Worm (Caenorhabditis elegans) whole organism, midembryonic: ENCODE data around the gene srz-103.

ENCODE experiments used
- T22C8.4 ChIP-seq: fragments of 200-800 bp; sonication (Bioruptor generic); IDR thresholded peaks from 2 replicates; pipeline ENCODE4 v1.3.6; 2022; ENCODE audit warnings: missing genetic modification characterization, missing compliant biosample characterization
- cog-1 ChIP-seq: sonication (generic microtip); optimal IDR thresholded peaks from 2 replicates; lab custom pipeline; 2016; ENCODE audit warnings: missing genetic modification characterization, missing compliant biosample characterization
- flt-1 ChIP-seq: fragments of 200-800 bp; sonication (Bioruptor generic); IDR thresholded peaks from 2 replicates; pipeline ENCODE4 v1.3.6; 2022; ENCODE audit warnings: missing genetic modification characterization, missing compliant biosample characterization
- klf-2 ChIP-seq: fragments of 200-800 bp; sonication (Bioruptor generic); conservative IDR thresholded peaks from 2 replicates; pipeline ENCODE4 v1.3.6; 2022; ENCODE audit warnings: missing genetic modification reagents, missing genetic modification characterization, missing compliant biosample characterization
- med-1 ChIP-seq: sonication (generic microtip); optimal IDR thresholded peaks from 2 replicates; lab custom pipeline; 2017; ENCODE audit warnings: missing genetic modification characterization, mild to moderate bottlenecking, missing compliant biosample characterization, antibody characterized with exemption, missing genetic modification reagents; ENCODE audit not compliant: insufficient read depth
- ref-1 ChIP-seq: fragments of 200-800 bp; sonication (Bioruptor generic); conservative IDR thresholded peaks from 2 replicates; pipeline ENCODE4 v1.3.6; 2022; ENCODE audit warnings: missing genetic modification reagents, missing genetic modification characterization, missing compliant biosample characterization
- tab-1 ChIP-seq: fragments of 200-800 bp; sonication (Bioruptor generic); IDR thresholded peaks from 2 replicates; pipeline ENCODE4 v1.3.6; 2022; ENCODE audit warnings: missing genetic modification characterization, missing compliant biosample characterization
- ztf-23 ChIP-seq: fragments of 200-800 bp; sonication (Bioruptor generic); IDR thresholded peaks from 2 replicates; pipeline ENCODE4 v1.3.6; 2022; ENCODE audit warnings: missing genetic modification reagents, missing genetic modification characterization, missing compliant biosample characterization
- ztf-29 ChIP-seq: fragments of 200-800 bp; sonication (Bioruptor generic); IDR thresholded peaks from 2 replicates; pipeline ENCODE4 v1.3.6; 2022; ENCODE audit warnings: missing genetic modification reagents, missing genetic modification characterization, missing compliant biosample characterization

srz-103 gene

ce11 chrV:16697178-16697577 is 18.0 kb upstream of the srz-103 start, which contains the start of gene srw-41:
Gene srw-41, plus strand, starts transcription at chrV:16697478.
- no peak for TF ChIP-seq klf-2 (GFP tag; lab: Robert Waterston, UW)
- no peak for TF ChIP-seq med-1
- no peak for TF ChIP-seq ztf-29 (GFP tag; lab: Robert Waterston, UW)
- TF ChIP-seq T22C8.4 (GFP tag; lab: Robert Waterston, UW), result no peak
- TF ChIP-seq flt-1, result no peak
- TF ChIP-seq cog-1 (tag; lab: Kevin White, UChicago), result no peak
- no peak for TF ChIP-seq ztf-23 (GFP tag; lab: Robert Waterston, UW)
- TF ChIP-seq tab-1 (GFP tag; lab: Robert Waterston, UW), result no peak
- TF ChIP-seq ref-1 (GFP tag; lab: Robert Waterston, UW), result no peak

- no peak for TF ChIP-seq T22C8.4 (GFP tag; lab: Robert Waterston, UW)
- no peak for TF ChIP-seq cog-1 (tag; lab: Kevin White, UChicago)
- TF ChIP-seq ztf-23 (GFP tag; lab: Robert Waterston, UW), result no peak
- no peak for TF ChIP-seq ztf-29 (GFP tag; lab: Robert Waterston, UW)
- TF ChIP-seq ref-1 (GFP tag; lab: Robert Waterston, UW), result no peak
- TF ChIP-seq flt-1, result no peak
- no peak for TF ChIP-seq med-1
- TF ChIP-seq klf-2 (GFP tag; lab: Robert Waterston, UW), result no peak
- TF ChIP-seq tab-1 (GFP tag; lab: Robert Waterston, UW), result no peak
Observed at ce11 chrV:16695499-16695898, 16.4 kb upstream of the srz-103 start.

- TF ChIP-seq flt-1, result no peak
- TF ChIP-seq tab-1 (GFP tag; lab: Robert Waterston, UW), result no peak
- TF ChIP-seq klf-2 (GFP tag; lab: Robert Waterston, UW), result no peak
- TF ChIP-seq cog-1 (tag; lab: Kevin White, UChicago), result no peak
- TF ChIP-seq ref-1 (GFP tag; lab: Robert Waterston, UW), result no peak
- TF ChIP-seq ztf-29 (GFP tag; lab: Robert Waterston, UW), result no peak
- no peak for TF ChIP-seq med-1
Observed at ce11 chrV:16694538-16694937, 15.4 kb upstream of the srz-103 start, which contains the start of gene srz-101. Gene srz-101, plus strand, starts transcription at chrV:16694838.

ce11 chrV:16693732-16694131 is 14.6 kb upstream of the srz-103 start, which contains the start of gene srw-42:
Gene srw-42, minus strand, starts transcription at chrV:16693832.
- TF ChIP-seq tab-1 (GFP tag; lab: Robert Waterston, UW), result no peak

ce11 chrV:16692988-16693387 is 13.9 kb upstream of the srz-103 start:
- TF ChIP-seq T22C8.4 (GFP tag; lab: Robert Waterston, UW) (no peak), ref-1 (GFP tag; lab: Robert Waterston, UW) (no peak), tab-1 (GFP tag; lab: Robert Waterston, UW) (no peak)

ce11 chrV:16687227-16687626 is 8.1 kb upstream of the srz-103 start, which contains the start of gene srz-102:
Gene srz-102, plus strand, starts transcription at chrV:16687527.
- TF ChIP-seq tab-1 (GFP tag; lab: Robert Waterston, UW) (no peak), ztf-23 (GFP tag; lab: Robert Waterston, UW) (no peak), ref-1 (GFP tag; lab: Robert Waterston, UW) (no peak), T22C8.4 (GFP tag; lab: Robert Waterston, UW) (no peak), klf-2 (GFP tag; lab: Robert Waterston, UW) (no peak), ztf-29 (GFP tag; lab: Robert Waterston, UW) (no peak), med-1 (no peak), cog-1 (tag; lab: Kevin White, UChicago) (no peak), flt-1 (no peak)

- TF ChIP-seq cog-1 (tag; lab: Kevin White, UChicago) (no peak), klf-2 (GFP tag; lab: Robert Waterston, UW) (no peak), ref-1 (GFP tag; lab: Robert Waterston, UW) (no peak), ztf-29 (GFP tag; lab: Robert Waterston, UW) (no peak), flt-1 (no peak), ztf-23 (GFP tag; lab: Robert Waterston, UW) (no peak), T22C8.4 (GFP tag; lab: Robert Waterston, UW) (no peak), med-1 (no peak), tab-1 (GFP tag; lab: Robert Waterston, UW) (no peak)
Observed at ce11 chrV:16685725-16686124, 6.6 kb upstream of the srz-103 start, which contains the start of gene srw-43. Gene srw-43, plus strand, starts transcription at chrV:16686025.

ce11 chrV:16683359-16683758 is 4.2 kb upstream of the srz-103 start:
- TF ChIP-seq ztf-23 (GFP tag; lab: Robert Waterston, UW) (no peak), med-1 (no peak), cog-1 (tag; lab: Kevin White, UChicago) (no peak), tab-1 (GFP tag; lab: Robert Waterston, UW) (no peak), flt-1 (no peak), ref-1 (GFP tag; lab: Robert Waterston, UW) (no peak), ztf-29 (GFP tag; lab: Robert Waterston, UW) (no peak), klf-2 (GFP tag; lab: Robert Waterston, UW) (no peak), T22C8.4 (GFP tag; lab: Robert Waterston, UW) (no peak)

ce11 chrV:16682886-16683285 is 3.7 kb upstream of the srz-103 start, which contains the start of gene srw-36:
Gene srw-36, plus strand, starts transcription at chrV:16683186.
- no peak for TF ChIP-seq klf-2 (GFP tag; lab: Robert Waterston, UW)
- no peak for TF ChIP-seq T22C8.4 (GFP tag; lab: Robert Waterston, UW)
- no peak for TF ChIP-seq ztf-23 (GFP tag; lab: Robert Waterston, UW)
- TF ChIP-seq ref-1 (GFP tag; lab: Robert Waterston, UW), result no peak
- no peak for TF ChIP-seq tab-1 (GFP tag; lab: Robert Waterston, UW)
- no peak for TF ChIP-seq flt-1
- TF ChIP-seq ztf-29 (GFP tag; lab: Robert Waterston, UW), result no peak
- no peak for TF ChIP-seq cog-1 (tag; lab: Kevin White, UChicago)
- TF ChIP-seq med-1, result no peak

- TF ChIP-seq flt-1 (no peak), T22C8.4 (GFP tag; lab: Robert Waterston, UW) (no peak), cog-1 (tag; lab: Kevin White, UChicago) (no peak)
Observed at ce11 chrV:16679981-16680380, 844 bp upstream of the srz-103 start, which contains the start of gene srw-44. Gene srw-44, plus strand, starts transcription at chrV:16680281.
